Worm (Caenorhabditis elegans) whole organism, L3 larva: ENCODE data around the gene ZK353.4.

Experiments
- R02D3.7 ChIP-seq: fragments of 150-350 bp; optimal IDR thresholded peaks from 2 replicates; lab custom pipeline; 2014; ENCODE audit warnings: missing biosample characterization, missing genetic modification characterization
- ZK546.5 ChIP-seq: sonication (generic microtip); optimal IDR thresholded peaks from 2 replicates; lab custom pipeline; 2017; ENCODE audit warnings: missing biosample characterization, missing genetic modification characterization
- aly-2 ChIP-seq: fragments of 150-350 bp; optimal IDR thresholded peaks from 2 replicates; lab custom pipeline; 2014; ENCODE audit warnings: missing biosample characterization, missing genetic modification characterization
- ama-1 ChIP-seq: fragments of 150-350 bp; optimal IDR thresholded peaks from 2 replicates; lab custom pipeline; 2018
- ceh-28 ChIP-seq: fragments of 150-350 bp; optimal IDR thresholded peaks from 2 replicates; lab custom pipeline; 2014; ENCODE audit warnings: missing biosample characterization, missing genetic modification reagents, missing genetic modification characterization
- ceh-82 ChIP-seq: fragments of 150-350 bp; optimal IDR thresholded peaks from 2 replicates; lab custom pipeline; 2014; ENCODE audit warnings: missing biosample characterization, missing genetic modification characterization
- daf-12 ChIP-seq: fragments of 150-350 bp; optimal IDR thresholded peaks from 2 replicates; lab custom pipeline; 2014; ENCODE audit warnings: missing biosample characterization, missing genetic modification reagents, missing genetic modification characterization
- egl-5 ChIP-seq: fragments of 150-350 bp; optimal IDR thresholded peaks from 2 replicates; lab custom pipeline; 2017; ENCODE audit warnings: missing biosample characterization, missing genetic modification reagents, missing genetic modification characterization, inconsistent platforms
- elt-1 ChIP-seq: fragments of 150-350 bp; optimal IDR thresholded peaks from 2 replicates; lab custom pipeline; 2014; ENCODE audit warnings: missing biosample characterization, missing genetic modification characterization
- elt-2 ChIP-seq: sonication (generic microtip); optimal IDR thresholded peaks from 2 replicates; lab custom pipeline; 2016; ENCODE audit warnings: missing genetic modification reagents, mild to moderate bottlenecking, missing genetic modification characterization, missing compliant biosample characterization
- fkh-10 ChIP-seq: sonication (generic microtip); optimal IDR thresholded peaks from 2 replicates; lab custom pipeline; 2017; ENCODE audit warnings: missing biosample characterization, missing genetic modification reagents, missing genetic modification characterization
- fkh-2 ChIP-seq: fragments of 150-350 bp; optimal IDR thresholded peaks from 2 replicates; lab custom pipeline; 2014; ENCODE audit warnings: missing biosample characterization, missing genetic modification reagents, missing genetic modification characterization
- fos-1 ChIP-seq: fragments of 150-350 bp; optimal IDR thresholded peaks from 2 replicates; lab custom pipeline; 2014; ENCODE audit warnings: missing biosample characterization, missing genetic modification characterization
- hmg-11 ChIP-seq: sonication (generic microtip); optimal IDR thresholded peaks from 2 replicates; lab custom pipeline; 2016; ENCODE audit warnings: missing genetic modification characterization, missing compliant biosample characterization
- jun-1 ChIP-seq: fragments of 150-350 bp; optimal IDR thresholded peaks from 2 replicates; lab custom pipeline; 2014; ENCODE audit warnings: missing biosample characterization, missing genetic modification reagents, missing genetic modification characterization
- lin-15B ChIP-seq: fragments of 150-350 bp; optimal IDR thresholded peaks from 2 replicates; lab custom pipeline; 2014; ENCODE audit warnings: missing biosample characterization, missing genetic modification characterization
- lin-39 ChIP-seq: fragments of 150-350 bp; optimal IDR thresholded peaks from 2 replicates; lab custom pipeline; 2018; ENCODE audit warnings: missing biosample characterization, missing genetic modification reagents, missing genetic modification characterization
- lsy-12 ChIP-seq: sonication (generic microtip); optimal IDR thresholded peaks from 2 replicates; lab custom pipeline; 2016; ENCODE audit warnings: mild to moderate bottlenecking, missing genetic modification characterization, missing compliant biosample characterization
- mdl-1 ChIP-seq: fragments of 150-350 bp; optimal IDR thresholded peaks from 2 replicates; lab custom pipeline; 2014; ENCODE audit warnings: missing biosample characterization, missing genetic modification characterization
- mml-1 ChIP-seq: fragments of 150-350 bp; sonication (generic microtip); optimal IDR thresholded peaks from 3 replicates; lab custom pipeline; 2014; ENCODE audit warnings: missing biosample characterization, missing genetic modification characterization
- nfya-1 ChIP-seq: sonication (generic microtip); optimal IDR thresholded peaks from 2 replicates; lab custom pipeline; 2017; ENCODE audit warnings: missing genetic modification characterization, mild to moderate bottlenecking, missing compliant biosample characterization, antibody characterized with exemption, moderate library complexity; ENCODE audit not compliant: insufficient read depth
- nhr-11 ChIP-seq: fragments of 150-350 bp; optimal IDR thresholded peaks from 2 replicates; lab custom pipeline; 2014; ENCODE audit warnings: missing biosample characterization, missing genetic modification characterization
- nhr-12 ChIP-seq: fragments of 150-350 bp; optimal IDR thresholded peaks from 2 replicates; lab custom pipeline; 2014; ENCODE audit warnings: missing biosample characterization, missing genetic modification characterization
- nhr-23 ChIP-seq: fragments of 150-350 bp; optimal IDR thresholded peaks from 2 replicates; lab custom pipeline; 2014; ENCODE audit warnings: missing biosample characterization, missing genetic modification reagents, missing genetic modification characterization
- nhr-237 ChIP-seq: fragments of 150-350 bp; optimal IDR thresholded peaks from 2 replicates; lab custom pipeline; 2014; ENCODE audit warnings: missing biosample characterization, missing genetic modification characterization
- nhr-25 ChIP-seq: sonication (generic microtip); optimal IDR thresholded peaks from 2 replicates; lab custom pipeline; 2017; ENCODE audit warnings: missing biosample characterization, missing genetic modification characterization
- nhr-28 ChIP-seq: fragments of 150-350 bp; optimal IDR thresholded peaks from 2 replicates; lab custom pipeline; 2014; ENCODE audit warnings: missing biosample characterization, missing genetic modification characterization
- nhr-43 ChIP-seq: sonication (generic microtip); optimal IDR thresholded peaks from 2 replicates; lab custom pipeline; 2016; ENCODE audit warnings: mild to moderate bottlenecking, missing genetic modification characterization, missing compliant biosample characterization; ENCODE audit not compliant: poor library complexity, severe bottlenecking
- nhr-67 ChIP-seq: fragments of 150-350 bp; optimal IDR thresholded peaks from 2 replicates; lab custom pipeline; 2014; ENCODE audit warnings: missing biosample characterization, missing genetic modification characterization
- nhr-76 ChIP-seq: fragments of 150-350 bp; sonication (generic microtip); optimal IDR thresholded peaks from 5 replicates; lab custom pipeline; 2014; ENCODE audit warnings: missing biosample characterization, missing genetic modification characterization
- nhr-77 ChIP-seq: fragments of 150-350 bp; optimal IDR thresholded peaks from 2 replicates; lab custom pipeline; 2014; ENCODE audit warnings: missing biosample characterization, missing genetic modification characterization
- pha-4 ChIP-seq: fragments of 150-350 bp; optimal IDR thresholded peaks from 2 replicates; lab custom pipeline; 2014; ENCODE audit warnings: missing biosample characterization, missing genetic modification reagents, missing genetic modification characterization
- pqm-1 ChIP-seq: fragments of 150-350 bp; optimal IDR thresholded peaks from 2 replicates; lab custom pipeline; 2017; ENCODE audit warnings: missing biosample characterization, missing genetic modification characterization, inconsistent platforms
- sea-2 ChIP-seq: fragments of 150-350 bp; sonication (generic microtip); optimal IDR thresholded peaks from 4 replicates; lab custom pipeline; 2014; ENCODE audit warnings: missing biosample characterization, missing genetic modification reagents, missing genetic modification characterization
- skn-1 ChIP-seq: fragments of 150-350 bp; optimal IDR thresholded peaks from 2 replicates; lab custom pipeline; 2014; ENCODE audit warnings: missing biosample characterization, missing genetic modification characterization
- snpc-4 ChIP-seq: fragments of 150-350 bp; optimal IDR thresholded peaks from 2 replicates; lab custom pipeline; 2014; ENCODE audit warnings: missing biosample characterization, missing genetic modification characterization
- tbx-2 ChIP-seq: sonication (generic microtip); optimal IDR thresholded peaks from 2 replicates; lab custom pipeline; 2016; ENCODE audit warnings: mild to moderate bottlenecking, missing genetic modification characterization, missing compliant biosample characterization
- unc-39 ChIP-seq: sonication (generic microtip); optimal IDR thresholded peaks from 4 replicates; lab custom pipeline; 2017; ENCODE audit warnings: missing biosample characterization, missing genetic modification characterization
- unc-62 ChIP-seq: fragments of 150-350 bp; sonication (generic microtip); optimal IDR thresholded peaks from 4 replicates; lab custom pipeline; 2014; ENCODE audit warnings: missing biosample characterization, missing genetic modification reagents, missing genetic modification characterization
- zag-1 ChIP-seq: fragments of 150-350 bp; optimal IDR thresholded peaks from 2 replicates; lab custom pipeline; 2014; ENCODE audit warnings: missing biosample characterization, missing genetic modification characterization
- ztf-11 ChIP-seq: fragments of 150-350 bp; optimal IDR thresholded peaks from 2 replicates; lab custom pipeline; 2014; ENCODE audit warnings: missing biosample characterization, missing genetic modification characterization
- ztf-4 ChIP-seq: fragments of 150-350 bp; optimal IDR thresholded peaks from 2 replicates; lab custom pipeline; 2014; ENCODE audit warnings: missing biosample characterization, missing genetic modification characterization

The ZK353.4 gene

ce11 chrIII:8358213-8358672 lies 31.2 kb downstream of the ZK353.4 start, which contains the start of the genes R05D3.8 and rfp-1 (continued):
- TF ChIP-seq nhr-23: peak; percentile 85

- TF ChIP-seq hmg-11 (tag; lab: Kevin White, UChicago) (peak; percentile 95), snpc-4 (tag; lab: Kevin White, UChicago) (peak; percentile 70), nhr-76 (tag; lab: Kevin White, UChicago) (no peak), nfya-1 (peak; percentile 87), tbx-2 (no peak), egl-5 (tag; lab: Kevin White, UChicago) (peak; percentile 47), nhr-28 (tag; lab: Kevin White, UChicago) (no peak), lin-39 (tag; lab: Kevin White, UChicago) (peak; percentile 67), elt-2 (tag; lab: Kevin White, UChicago) (peak; percentile 49), nhr-25 (tag; lab: Kevin White, UChicago) (peak; percentile 73), nhr-12 (tag; lab: Kevin White, UChicago) (no peak), nhr-43 (peak; percentile 51), pqm-1 (tag; lab: Kevin White, UChicago) (peak; percentile 50), ama-1 (lab: Kevin White, UChicago) (peak; percentile 59), ztf-11 (no peak), fkh-10 (GFP tag; lab: Kevin White, UChicago) (peak; percentile 11), jun-1 (tag; lab: Kevin White, UChicago) (peak; percentile 80), skn-1 (tag; lab: Kevin White, UChicago) (no peak), ceh-28 (tag; lab: Kevin White, UChicago) (peak; percentile 58), nhr-23 (peak; percentile 46), mdl-1 (tag; lab: Kevin White, UChicago) (no peak), lsy-12 (tag; lab: Kevin White, UChicago) (peak; percentile 49), pha-4 (peak; percentile 82), elt-1 (tag; lab: Kevin White, UChicago) (peak; percentile 15), R02D3.7 (peak; percentile 32), nhr-11 (tag; lab: Kevin White, UChicago) (peak; percentile 7), ceh-82 (tag; lab: Kevin White, UChicago) (no peak), lin-15B (peak; percentile 87)
These were observed 33.0 kb downstream of the ZK353.4 start for ce11 chrIII:8356407-8356881.

ce11 chrIII:8355462-8355815 lies 34.0 kb downstream of the ZK353.4 start:
- TF ChIP-seq elt-1 (tag; lab: Kevin White, UChicago) (no peak), mdl-1 (tag; lab: Kevin White, UChicago) (no peak), mml-1 (tag; lab: Kevin White, UChicago) (no peak), zag-1 (tag; lab: Kevin White, UChicago) (no peak), nhr-28 (tag; lab: Kevin White, UChicago) (no peak), aly-2 (tag; lab: Kevin White, UChicago) (no peak), fkh-2 (tag; lab: Kevin White, UChicago) (no peak), unc-39 (no peak)

ce11 chrIII:8354644-8355461 lies 34.6 kb downstream of the ZK353.4 start, which contains the start of gene unc-116:
Gene unc-116 (minus strand): TSS chrIII:8355174.
- TF ChIP-seq zag-1 (tag; lab: Kevin White, UChicago) (no peak), nhr-23 (peak; percentile 62), nhr-43 (no peak), ama-1 (lab: Kevin White, UChicago) (peak; percentile 15), lsy-12 (tag; lab: Kevin White, UChicago) (no peak), egl-5 (tag; lab: Kevin White, UChicago) (no peak), lin-39 (tag; lab: Kevin White, UChicago) (peak; percentile 39), hmg-11 (tag; lab: Kevin White, UChicago) (no peak), ZK546.5 (tag; lab: Kevin White, UChicago) (no peak), R02D3.7 (no peak), fos-1 (tag; lab: Kevin White, UChicago) (no peak), mdl-1 (tag; lab: Kevin White, UChicago) (peak; percentile 36), fkh-2 (tag; lab: Kevin White, UChicago) (no peak), fkh-10 (GFP tag; lab: Kevin White, UChicago) (no peak), ztf-11 (no peak), nhr-67 (no peak), mml-1 (tag; lab: Kevin White, UChicago) (no peak), daf-12 (no peak), elt-2 (tag; lab: Kevin White, UChicago) (peak; percentile 8), nhr-28 (tag; lab: Kevin White, UChicago) (no peak), unc-62 (no peak), nfya-1 (peak; percentile 88), nhr-11 (tag; lab: Kevin White, UChicago) (no peak), nhr-77 (no peak), ztf-4 (tag; lab: Kevin White, UChicago) (no peak), nhr-12 (tag; lab: Kevin White, UChicago) (no peak), sea-2 (no peak), ceh-28 (tag; lab: Kevin White, UChicago) (peak; percentile 52), tbx-2 (no peak), lin-15B (peak; percentile 36), ceh-82 (tag; lab: Kevin White, UChicago) (no peak), pqm-1 (tag; lab: Kevin White, UChicago) (peak; percentile 18), nhr-237 (no peak)
